Worm (Caenorhabditis elegans) whole organism, early embryonic: ENCODE measurements around the gene sut-1.

Experiments used
- B0310.2 ChIP-seq: sonication (generic microtip); optimal IDR thresholded peaks from 2 replicates; lab custom pipeline; 2016; ENCODE audit warnings: mild to moderate bottlenecking, missing genetic modification characterization, missing compliant biosample characterization
- F13C5.2 ChIP-seq: sonication (generic microtip); optimal IDR thresholded peaks from 2 replicates; lab custom pipeline; 2017; ENCODE audit warnings: mild to moderate bottlenecking, missing genetic modification characterization, inconsistent platforms, missing compliant biosample characterization
- aly-1 ChIP-seq: sonication (generic microtip); optimal IDR thresholded peaks from 2 replicates; lab custom pipeline; 2016; ENCODE audit warnings: missing genetic modification characterization, missing compliant biosample characterization
- ama-1 ChIP-seq: fragments of 150-350 bp; optimal IDR thresholded peaks from 2 replicates; lab custom pipeline; 2014
- ceh-36 ChIP-seq: sonication (generic microtip); optimal IDR thresholded peaks from 2 replicates; lab custom pipeline; 2016; ENCODE audit warnings: missing genetic modification characterization, inconsistent platforms, missing compliant biosample characterization
- ets-7 ChIP-seq: sonication (generic microtip); optimal IDR thresholded peaks from 2 replicates; lab custom pipeline; 2016; ENCODE audit warnings: missing genotype, missing genetic modification characterization, missing compliant biosample characterization
- flt-1 ChIP-seq: fragments of 200-800 bp; sonication (Bioruptor generic); IDR thresholded peaks from 2 replicates; pipeline ENCODE4 v1.3.6; 2022; ENCODE audit warnings: missing genetic modification characterization, missing compliant biosample characterization
- hmbx-1 ChIP-seq: sonication (generic microtip); optimal IDR thresholded peaks from 2 replicates; lab custom pipeline; 2016; ENCODE audit warnings: mild to moderate bottlenecking, missing genetic modification characterization, missing compliant biosample characterization
- hmg-4 ChIP-seq: fragments of 200-800 bp; sonication (Bioruptor generic); optimal IDR thresholded peaks from 2 replicates; lab custom pipeline; 2018; ENCODE audit warnings: mild to moderate bottlenecking, missing genetic modification characterization, missing compliant biosample characterization
- hnd-1 ChIP-seq: sonication (generic microtip); optimal IDR thresholded peaks from 2 replicates; lab custom pipeline; 2016; ENCODE audit warnings: missing genetic modification characterization, missing compliant biosample characterization
- pes-1 ChIP-seq: fragments of 200-800 bp; sonication (Bioruptor generic); IDR thresholded peaks from 2 replicates; pipeline ENCODE4 v1.3.6; 2022; ENCODE audit warnings: missing genetic modification reagents, missing genetic modification characterization, missing compliant biosample characterization
- scrt-1 ChIP-seq: fragments of 200-800 bp; sonication (Bioruptor generic); IDR thresholded peaks from 2 replicates; pipeline ENCODE4 v1.3.6; 2022; ENCODE audit warnings: missing genetic modification characterization, missing compliant biosample characterization
- sea-1 ChIP-seq: fragments of 200-800 bp; sonication (Bioruptor generic); conservative IDR thresholded peaks from 2 replicates; pipeline ENCODE4 v1.3.6; 2022; ENCODE audit warnings: missing genetic modification characterization, missing compliant biosample characterization
- tbx-11 ChIP-seq: fragments of 200-800 bp; sonication (Bioruptor generic); IDR thresholded peaks from 2 replicates; pipeline ENCODE4 v1.3.6; 2022; ENCODE audit warnings: missing genetic modification characterization, missing compliant biosample characterization
- tbx-37 ChIP-seq: fragments of 200-800 bp; sonication (Bioruptor generic); conservative IDR thresholded peaks from 2 replicates; pipeline ENCODE4 v1.3.6; 2022; ENCODE audit warnings: missing genetic modification reagents, missing genetic modification characterization, missing compliant biosample characterization
- tra-4 ChIP-seq: sonication (generic microtip); optimal IDR thresholded peaks from 2 replicates; lab custom pipeline; 2017; ENCODE audit warnings: missing genetic modification characterization, missing compliant biosample characterization

Gene sut-1

ce11 chrII:1123208-1123607, at the start of gene sut-1, which contains the start of gene eri-3:
sut-1 (minus strand) TSS chrII:1123265.
eri-3 (plus strand) TSS chrII:1123534.
- TF ChIP-seq flt-1 (GFP tag; lab: Robert Waterston, UW) (no peak), hmbx-1 (no peak), ceh-36 (no peak)

DNA sequence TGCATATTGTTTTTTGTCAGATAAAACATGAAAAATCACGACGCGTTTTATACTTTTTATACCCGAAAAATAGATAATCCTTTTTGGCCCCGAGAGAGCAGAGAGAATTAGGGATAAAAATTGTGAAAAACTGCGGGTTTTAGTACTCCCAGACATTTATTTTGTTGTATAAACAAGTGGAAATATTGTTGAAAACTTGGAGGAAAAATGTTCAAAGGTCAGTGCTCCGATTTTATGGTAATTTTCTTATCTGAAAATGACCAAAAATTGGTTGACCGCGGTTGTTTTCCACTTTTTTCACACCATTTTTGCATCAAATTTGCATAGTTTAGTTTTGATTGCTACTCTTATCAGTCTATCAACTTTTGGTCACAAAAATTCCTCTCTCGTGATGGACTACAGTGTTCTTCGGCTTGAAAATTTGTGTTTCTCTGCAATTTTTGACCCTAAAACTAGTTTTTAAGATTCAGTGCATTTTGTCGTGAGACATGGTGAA, 49.1 kb upstream of the sut-1 start, which contains the start of gene dlhd-1:
dlhd-1 (minus strand) TSS at position 51 of the 496 bp plus-strand sequence.
- no peak for TF ChIP-seq tbx-37 (GFP tag; lab: Robert Waterston, UW)

DNA sequence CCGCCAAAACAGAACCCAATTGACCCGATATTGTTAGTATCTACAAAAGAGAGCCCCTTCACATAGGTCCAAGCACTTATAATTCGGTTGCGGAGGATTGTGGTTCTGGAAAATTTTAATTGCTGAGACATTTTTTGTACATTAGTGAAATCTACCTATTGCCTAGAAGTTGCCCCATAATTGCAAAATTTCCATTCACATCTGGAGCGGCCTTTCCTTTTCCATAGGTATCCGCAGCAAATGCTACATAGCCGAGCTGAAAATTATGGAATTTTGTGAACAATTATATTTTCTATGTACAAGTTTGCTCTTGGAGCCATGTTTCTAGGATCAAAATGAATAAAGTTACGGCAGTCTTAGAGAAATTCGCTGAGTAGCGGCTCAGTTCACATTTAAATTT, 47.8 kb upstream of the sut-1 start:
- no peak for TF ChIP-seq ets-7
- TF ChIP-seq scrt-1 (GFP tag; lab: Robert Waterston, UW): no peak
- no peak for TF ChIP-seq B0310.2 (tag; lab: Kevin White, UChicago)
- TF ChIP-seq flt-1 (GFP tag; lab: Robert Waterston, UW): no peak
- TF ChIP-seq tra-4 (tag; lab: Kevin White, UChicago): no peak
- TF ChIP-seq hnd-1 (tag; lab: Kevin White, UChicago): no peak
- no peak for TF ChIP-seq ama-1 (lab: Kevin White, UChicago)
- TF ChIP-seq hmbx-1: no peak

ce11 chrII:1163275-1163674, 40.2 kb upstream of the sut-1 start, which contains the start of gene T23F4.2:
T23F4.2 (plus strand) TSS chrII:1163575.
- TF ChIP-seq F13C5.2: no peak

DNA sequence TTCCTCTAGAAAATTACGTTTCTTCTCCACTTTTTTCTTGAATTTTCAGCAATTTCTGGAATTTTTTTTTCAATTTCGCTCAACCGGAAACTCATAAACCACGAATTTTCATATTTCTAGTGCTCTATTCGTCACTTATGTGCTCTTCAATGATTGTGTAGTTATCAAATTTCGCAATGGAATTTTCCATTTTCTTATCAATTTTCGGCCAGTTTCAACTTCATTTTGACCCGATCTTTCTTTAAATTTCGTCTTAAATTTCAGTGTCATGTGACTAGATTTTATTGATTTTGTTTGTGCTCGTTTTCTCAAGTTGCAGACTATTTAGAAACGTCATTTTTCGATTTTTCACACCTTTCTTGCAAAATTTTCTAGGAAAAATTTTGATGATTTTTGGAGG, 36.7 kb upstream of the sut-1 start:
- TF ChIP-seq ets-7 (no peak), tbx-37 (GFP tag; lab: Robert Waterston, UW) (no peak), sea-1 (GFP tag; lab: Robert Waterston, UW) (no peak), ceh-36 (no peak), B0310.2 (tag; lab: Kevin White, UChicago) (no peak), hnd-1 (tag; lab: Kevin White, UChicago) (no peak), tbx-11 (GFP tag; lab: Robert Waterston, UW) (no peak), flt-1 (GFP tag; lab: Robert Waterston, UW) (no peak), hmbx-1 (no peak), F13C5.2 (no peak)

DNA sequence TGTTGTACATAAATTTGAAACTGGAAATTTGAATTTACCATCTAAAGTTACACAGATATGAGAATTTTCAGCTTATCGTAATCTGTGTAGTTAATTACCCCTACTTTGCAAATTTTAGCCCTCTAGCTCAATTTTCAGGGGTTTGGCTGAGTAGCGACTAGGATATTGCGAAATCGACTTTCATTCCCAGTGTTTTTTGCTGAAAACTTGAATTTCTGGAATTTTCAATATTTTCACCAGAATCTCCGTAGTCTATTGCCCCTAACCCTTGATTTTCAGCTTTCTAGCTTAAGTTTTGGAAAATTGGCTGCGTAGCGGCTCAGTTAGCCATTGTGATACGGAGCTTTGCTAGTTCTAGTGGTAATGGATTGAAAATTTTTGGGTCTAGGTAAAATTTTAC, 34.1 kb upstream of the sut-1 start:
- TF ChIP-seq ets-7 (no peak), pes-1 (no peak), tra-4 (tag; lab: Kevin White, UChicago) (no peak), hmbx-1 (no peak), sea-1 (GFP tag; lab: Robert Waterston, UW) (no peak)

DNA sequence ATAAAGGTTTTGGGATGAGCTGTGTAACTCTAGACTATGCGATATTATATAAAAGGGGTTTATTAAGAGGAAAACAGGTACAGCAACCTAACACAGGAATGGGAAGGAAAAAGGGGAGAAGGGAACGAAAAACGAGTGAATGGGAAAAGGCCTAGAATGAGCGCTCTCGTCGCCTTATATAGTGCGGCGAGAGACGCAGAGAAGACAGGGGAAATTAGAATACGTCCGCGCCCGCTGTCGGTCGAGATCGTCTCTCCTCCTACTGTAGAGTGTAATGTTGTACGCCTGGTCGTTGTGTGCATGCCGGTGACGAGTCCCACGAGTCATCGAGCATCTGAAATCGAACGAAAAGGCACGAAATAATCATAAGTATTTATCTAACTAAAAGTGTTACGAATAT, 30.2 kb upstream of the sut-1 start:
- no peak for TF ChIP-seq tbx-11 (GFP tag; lab: Robert Waterston, UW)
- no peak for TF ChIP-seq tbx-37 (GFP tag; lab: Robert Waterston, UW)
- no peak for TF ChIP-seq hmbx-1
- TF ChIP-seq ets-7: no peak
- no peak for TF ChIP-seq B0310.2 (tag; lab: Kevin White, UChicago)
- no peak for TF ChIP-seq hnd-1 (tag; lab: Kevin White, UChicago)
- 0 out of 2 replicates have a peak, but pooled peaks have one; percentile 13 for TF ChIP-seq scrt-1 (GFP tag; lab: Robert Waterston, UW)
- TF ChIP-seq F13C5.2: no peak
- TF ChIP-seq flt-1 (GFP tag; lab: Robert Waterston, UW): peak; percentile 34; the same call in 1 of the 2 replicates

DNA sequence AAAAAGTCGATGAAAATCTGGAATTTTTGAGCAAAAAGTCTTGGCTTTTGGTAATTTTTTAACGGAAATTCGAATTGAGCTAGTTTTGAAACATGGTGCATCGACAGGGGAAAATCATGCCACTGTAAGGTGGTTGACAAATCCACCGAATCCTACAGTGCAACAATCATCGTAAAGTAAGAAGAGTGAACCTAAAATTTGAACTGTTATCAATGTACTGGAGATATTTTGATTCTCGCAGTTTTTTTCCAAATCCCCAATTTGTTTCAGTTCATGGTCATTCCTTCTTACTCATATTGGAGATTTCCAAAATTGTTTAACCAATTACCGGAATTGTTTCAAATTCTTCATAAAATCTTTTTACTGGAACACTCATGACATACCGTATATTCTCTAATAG, 29.7 kb upstream of the sut-1 start:
- no peak for TF ChIP-seq sea-1 (GFP tag; lab: Robert Waterston, UW)
- no peak for TF ChIP-seq ama-1 (lab: Kevin White, UChicago)
- no peak for TF ChIP-seq F13C5.2
- no peak for TF ChIP-seq ceh-36

- TF ChIP-seq hnd-1 (tag; lab: Kevin White, UChicago) (no peak), hmg-4 (no peak), aly-1 (tag; lab: Kevin White, UChicago) (no peak), ets-7 (no peak), scrt-1 (GFP tag; lab: Robert Waterston, UW) (no peak), B0310.2 (tag; lab: Kevin White, UChicago) (no peak), tbx-11 (GFP tag; lab: Robert Waterston, UW) (no peak), tbx-37 (GFP tag; lab: Robert Waterston, UW) (no peak), sea-1 (GFP tag; lab: Robert Waterston, UW) (no peak)
Observed at ce11 chrII:1151810-1152209, 28.7 kb upstream of the sut-1 start.

ce11 chrII:1149390-1149789, 26.3 kb upstream of the sut-1 start:
- TF ChIP-seq tra-4 (tag; lab: Kevin White, UChicago) (no peak), F13C5.2 (no peak), hmg-4 (no peak)
